Worm (Caenorhabditis elegans) whole organism, L2 larva: ENCODE measurements around the gene ima-1.

Experiments
- C34F6.9 ChIP-seq: fragments of 150-350 bp; optimal IDR thresholded peaks from 2 replicates; lab custom pipeline; 2014; ENCODE audit warnings: missing biosample characterization, missing genetic modification characterization
- F13H6.1 ChIP-seq: sonication (generic microtip); optimal IDR thresholded peaks from 2 replicates; lab custom pipeline; 2016; ENCODE audit warnings: missing genetic modification characterization, missing compliant biosample characterization
- R02D3.7 ChIP-seq: fragments of 150-350 bp; optimal IDR thresholded peaks from 2 replicates; lab custom pipeline; 2014; ENCODE audit warnings: missing biosample characterization, missing genetic modification characterization
- Y55F3AM.14 ChIP-seq: fragments of 200-800 bp; sonication (Bioruptor generic); optimal IDR thresholded peaks from 2 replicates; lab custom pipeline; 2018; ENCODE audit warnings: mild to moderate bottlenecking, missing genetic modification characterization, missing compliant biosample characterization
- ZK546.5 ChIP-seq: sonication (generic microtip); optimal IDR thresholded peaks from 2 replicates; lab custom pipeline; 2017; ENCODE audit warnings: missing biosample characterization, missing genetic modification characterization
- aly-2 ChIP-seq: fragments of 150-350 bp; optimal IDR thresholded peaks from 2 replicates; lab custom pipeline; 2014; ENCODE audit warnings: missing biosample characterization, missing genetic modification characterization
- ama-1 ChIP-seq: fragments of 150-350 bp; optimal IDR thresholded peaks from 2 replicates; lab custom pipeline; 2018; ENCODE audit warnings: inconsistent platforms
- blmp-1 ChIP-seq: sonication (generic microtip); optimal IDR thresholded peaks from 2 replicates; lab custom pipeline; 2017; ENCODE audit warnings: missing genetic modification characterization, mild to moderate bottlenecking, missing compliant biosample characterization, antibody characterized with exemption, moderate library complexity; ENCODE audit not compliant: insufficient read depth
- ceh-16 ChIP-seq: fragments of 150-350 bp; optimal IDR thresholded peaks from 2 replicates; lab custom pipeline; 2014; ENCODE audit warnings: missing biosample characterization, missing genetic modification characterization
- ceh-82 ChIP-seq: fragments of 150-350 bp; optimal IDR thresholded peaks from 2 replicates; lab custom pipeline; 2014; ENCODE audit warnings: missing biosample characterization, missing genetic modification characterization
- crh-2 ChIP-seq: sonication (generic microtip); optimal IDR thresholded peaks from 2 replicates; lab custom pipeline; 2017; ENCODE audit warnings: missing biosample characterization, missing genetic modification characterization
- dmd-4 ChIP-seq: sonication (generic microtip); optimal IDR thresholded peaks from 2 replicates; lab custom pipeline; 2017; ENCODE audit warnings: missing biosample characterization, missing genetic modification characterization
- egl-27 ChIP-seq: sonication (generic microtip); optimal IDR thresholded peaks from 3 replicates; lab custom pipeline; 2017; ENCODE audit warnings: missing biosample characterization, missing genetic modification reagents, missing genetic modification characterization
- elt-1 ChIP-seq: fragments of 150-350 bp; optimal IDR thresholded peaks from 2 replicates; lab custom pipeline; 2014; ENCODE audit warnings: missing biosample characterization, missing genetic modification characterization
- elt-3 ChIP-seq: sonication (generic microtip); optimal IDR thresholded peaks from 2 replicates; lab custom pipeline; 2017; ENCODE audit warnings: missing biosample characterization, missing genetic modification characterization
- lin-11 ChIP-seq: fragments of 150-350 bp; sonication (generic microtip); optimal IDR thresholded peaks from 2 replicates; lab custom pipeline; 2014; ENCODE audit warnings: missing biosample characterization, missing genetic modification characterization, inconsistent platforms, mixed read lengths
- lin-13 ChIP-seq: fragments of 150-350 bp; optimal IDR thresholded peaks from 2 replicates; lab custom pipeline; 2014; ENCODE audit warnings: missing biosample characterization, missing genetic modification reagents, missing genetic modification characterization
- lin-39 ChIP-seq: fragments of 150-350 bp; optimal IDR thresholded peaks from 2 replicates; lab custom pipeline; 2014; ENCODE audit warnings: missing biosample characterization, missing genetic modification reagents, missing genetic modification characterization
- lsy-2 ChIP-seq, 2 experiments: fragments of 150-350 bp in 1 of 2; sonication (generic microtip) in 1 of 2; optimal IDR thresholded peaks; 2 replicates each; lab custom pipeline; 2014 to 2017; ENCODE audit warnings: missing biosample characterization in 2 of 2, missing genetic modification characterization in 2 of 2
- mab-5 ChIP-seq: fragments of 150-350 bp; optimal IDR thresholded peaks from 2 replicates; lab custom pipeline; 2014; ENCODE audit warnings: missing biosample characterization, missing genetic modification characterization
- mbf-1 ChIP-seq: sonication (generic microtip); optimal IDR thresholded peaks from 2 replicates; lab custom pipeline; 2017; ENCODE audit warnings: missing biosample characterization, missing genetic modification characterization
- mdl-1 ChIP-seq, 2 experiments: fragments of 150-350 bp in 1 of 2; sonication (generic microtip) in 1 of 2; optimal IDR thresholded peaks; 2 replicates each; lab custom pipeline; 2017; ENCODE audit warnings: missing biosample characterization in 2 of 2, missing genetic modification characterization in 2 of 2
- nhr-10 ChIP-seq: sonication (generic microtip); optimal IDR thresholded peaks from 2 replicates; lab custom pipeline; 2017; ENCODE audit warnings: missing biosample characterization, missing genetic modification characterization
- nhr-11 ChIP-seq: fragments of 150-350 bp; optimal IDR thresholded peaks from 2 replicates; lab custom pipeline; 2014; ENCODE audit warnings: missing biosample characterization, missing genetic modification characterization
- nhr-12 ChIP-seq: fragments of 150-350 bp; optimal IDR thresholded peaks from 2 replicates; lab custom pipeline; 2014; ENCODE audit warnings: missing biosample characterization, missing genetic modification characterization
- nhr-129 ChIP-seq: fragments of 150-350 bp; optimal IDR thresholded peaks from 2 replicates; lab custom pipeline; 2014; ENCODE audit warnings: missing biosample characterization, missing genetic modification characterization
- nhr-21 ChIP-seq: fragments of 150-350 bp; optimal IDR thresholded peaks from 2 replicates; lab custom pipeline; 2014; ENCODE audit warnings: missing biosample characterization, missing genetic modification characterization
- nhr-23 ChIP-seq: fragments of 150-350 bp; optimal IDR thresholded peaks from 2 replicates; lab custom pipeline; 2014; ENCODE audit warnings: missing biosample characterization, missing genetic modification reagents, missing genetic modification characterization
- nhr-25 ChIP-seq: fragments of 150-350 bp; sonication (generic microtip); optimal IDR thresholded peaks from 3 replicates; lab custom pipeline; 2014; ENCODE audit warnings: missing biosample characterization, missing genetic modification characterization
- nhr-6 ChIP-seq: fragments of 150-350 bp; optimal IDR thresholded peaks from 2 replicates; lab custom pipeline; 2014; ENCODE audit warnings: missing biosample characterization, missing genetic modification characterization
- nhr-77 ChIP-seq: fragments of 150-350 bp; optimal IDR thresholded peaks from 2 replicates; lab custom pipeline; 2014; ENCODE audit warnings: missing biosample characterization, missing genetic modification characterization
- peb-1 ChIP-seq: fragments of 150-350 bp; optimal IDR thresholded peaks from 2 replicates; lab custom pipeline; 2014; ENCODE audit warnings: missing biosample characterization, missing genetic modification characterization
- skn-1 ChIP-seq: sonication (generic microtip); optimal IDR thresholded peaks from 2 replicates; lab custom pipeline; 2017; ENCODE audit warnings: missing biosample characterization, missing genetic modification characterization
- sma-3 ChIP-seq: sonication (generic microtip); optimal IDR thresholded peaks from 2 replicates; lab custom pipeline; 2016; ENCODE audit warnings: missing genetic modification reagents, missing genetic modification characterization, missing compliant biosample characterization
- snpc-4 ChIP-seq: fragments of 150-350 bp; optimal IDR thresholded peaks from 2 replicates; lab custom pipeline; 2014; ENCODE audit warnings: missing biosample characterization, missing genetic modification characterization
- unc-39 ChIP-seq: fragments of 150-350 bp; optimal IDR thresholded peaks from 2 replicates; lab custom pipeline; 2014; ENCODE audit warnings: missing biosample characterization, missing genetic modification characterization
- unc-55 ChIP-seq: fragments of 150-350 bp; sonication (generic microtip); optimal IDR thresholded peaks from 3 replicates; lab custom pipeline; 2014; ENCODE audit warnings: missing biosample characterization, missing genetic modification reagents, missing genetic modification characterization
- ztf-1 ChIP-seq: fragments of 200-800 bp; sonication (Bioruptor generic); conservative IDR thresholded peaks from 2 replicates; pipeline ENCODE4 v1.3.6; 2022; ENCODE audit warnings: missing genetic modification characterization, missing compliant biosample characterization
- ztf-11 ChIP-seq: sonication (generic microtip); optimal IDR thresholded peaks from 2 replicates; lab custom pipeline; 2017; ENCODE audit warnings: missing biosample characterization, missing genetic modification characterization
- ztf-4 ChIP-seq: fragments of 150-350 bp; optimal IDR thresholded peaks from 2 replicates; lab custom pipeline; 2014; ENCODE audit warnings: missing biosample characterization, missing genetic modification characterization

ima-1 gene

DNA sequence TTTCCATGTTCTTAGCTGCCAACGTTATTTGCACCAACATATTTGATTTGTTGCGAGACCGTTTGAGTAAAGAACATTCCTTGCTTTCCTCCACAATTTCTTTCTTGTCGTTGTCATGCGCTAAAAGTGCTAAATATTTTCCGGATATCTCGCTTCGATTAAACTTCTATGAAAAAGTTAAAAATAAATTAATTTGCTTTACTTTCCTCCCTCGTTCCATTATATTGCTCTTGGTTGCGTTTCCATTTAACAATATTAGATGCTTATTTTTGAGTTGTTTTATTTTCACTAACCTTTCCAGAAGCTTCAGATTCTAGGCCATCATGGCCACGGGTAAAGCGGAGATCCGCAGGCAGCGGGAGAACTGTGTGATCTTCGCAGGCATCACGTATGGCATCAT is 2.1 kb downstream of the ima-1 start, which contains the start of gene pgap-1:
TSS of gene pgap-1 (plus strand) at position 301 of the 400 bp plus-strand sequence.
- TF ChIP-seq ztf-4: no peak
- no peak for TF ChIP-seq elt-3 (tag; lab: Kevin White, UChicago)
- no peak for TF ChIP-seq mbf-1
- TF ChIP-seq crh-2 (tag; lab: Kevin White, UChicago): no peak
- no peak for TF ChIP-seq egl-27
- no peak for TF ChIP-seq nhr-23 (tag; lab: Kevin White, UChicago)
- no peak for TF ChIP-seq nhr-21 (tag; lab: Kevin White, UChicago)
- no peak for TF ChIP-seq skn-1
- TF ChIP-seq R02D3.7 (tag; lab: Kevin White, UChicago): no peak
- no peak for TF ChIP-seq lsy-2 (tag; optimal IDR thresholded peaks at IDR 0.05; lab: Kevin White, UChicago)
- TF ChIP-seq ama-1: no peak
- TF ChIP-seq snpc-4 (tag; lab: Kevin White, UChicago): no peak
- TF ChIP-seq peb-1 (tag; lab: Kevin White, UChicago): no peak
- TF ChIP-seq aly-2 (tag; lab: Kevin White, UChicago): no peak
- no peak for TF ChIP-seq ztf-1 (GFP tag; lab: Robert Waterston, UW)
- TF ChIP-seq mdl-1 (tag; optimal IDR thresholded peaks at IDR 0.05; lab: Kevin White, UChicago): no peak
- no peak for TF ChIP-seq nhr-11 (tag; lab: Kevin White, UChicago)
- no peak for TF ChIP-seq nhr-129 (tag; lab: Kevin White, UChicago)

DNA sequence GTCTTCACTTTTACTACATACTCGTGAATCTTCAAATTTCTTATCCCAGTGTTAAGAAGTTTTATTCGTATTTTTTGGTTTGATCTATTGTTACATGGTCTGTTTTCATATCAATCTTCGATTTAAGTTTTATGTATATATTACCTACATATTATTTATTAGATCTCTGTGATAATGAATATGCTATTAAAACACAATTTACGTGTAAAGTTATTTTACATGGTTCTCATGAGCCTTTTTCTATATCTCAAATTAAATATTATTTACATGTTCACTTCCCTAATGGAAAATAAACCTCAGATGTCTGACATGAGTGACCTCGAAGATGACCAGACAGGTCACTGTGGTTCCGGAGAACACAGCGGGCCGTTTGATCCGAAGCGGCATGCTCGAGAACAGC is 5.1 kb downstream of the ima-1 start, which contains the start of gene mxl-1:
TSS of gene mxl-1 (plus strand) at position 301 of the 400 bp plus-strand sequence.
- TF ChIP-seq lin-13 (GFP tag; lab: Kevin White, UChicago) (no peak), F13H6.1 (tag; lab: Kevin White, UChicago) (no peak), skn-1 (no peak), nhr-12 (no peak), unc-39 (tag; lab: Kevin White, UChicago) (no peak), mab-5 (tag; lab: Kevin White, UChicago) (no peak), lin-11 (tag; lab: Kevin White, UChicago) (no peak), nhr-6 (tag; lab: Kevin White, UChicago) (no peak), ceh-16 (no peak)

DNA sequence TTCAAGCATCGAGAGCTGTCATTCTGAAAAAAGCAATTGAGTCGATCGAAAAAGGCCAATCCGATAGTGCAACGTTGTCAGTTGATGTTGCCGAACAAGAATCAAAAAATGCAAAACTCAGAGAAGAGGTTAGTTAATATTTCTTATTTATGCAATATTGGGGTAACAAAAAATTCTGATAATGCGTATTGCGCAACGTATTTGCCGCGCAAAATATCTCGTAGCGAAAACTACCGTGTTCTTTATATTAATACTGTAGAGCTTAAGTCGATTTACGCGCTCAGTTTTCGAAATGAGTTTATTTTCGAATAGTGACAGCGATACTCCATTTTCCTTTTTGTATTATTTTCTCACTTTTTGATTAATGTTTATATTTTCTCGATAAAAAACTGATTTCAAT is 5.6 kb downstream of the ima-1 start:
- TF ChIP-seq nhr-12: no peak
- no peak for TF ChIP-seq ztf-11
- TF ChIP-seq ztf-1 (GFP tag; lab: Robert Waterston, UW): no peak
- no peak for TF ChIP-seq dmd-4 (tag; lab: Kevin White, UChicago)
- no peak for TF ChIP-seq nhr-10 (tag; lab: Kevin White, UChicago)
- TF ChIP-seq crh-2 (tag; lab: Kevin White, UChicago): no peak

DNA sequence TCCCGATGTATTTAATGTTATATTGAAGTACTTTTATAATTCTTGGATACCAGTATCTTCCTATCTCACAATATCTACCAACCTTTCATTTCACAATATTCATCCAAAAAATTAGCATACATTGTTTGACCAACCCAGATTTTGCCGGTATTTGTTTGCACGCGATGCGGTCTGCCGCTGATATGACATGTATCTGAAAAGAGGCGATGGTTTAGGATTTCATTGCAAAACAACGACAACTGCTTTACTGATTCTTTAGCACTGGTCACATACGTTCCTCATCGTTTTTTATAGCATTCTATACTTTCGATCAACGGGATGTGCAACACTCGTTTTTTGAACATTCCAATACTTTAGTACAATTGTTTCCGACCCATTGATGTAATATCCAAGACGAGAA is 8.4 kb downstream of the ima-1 start, which contains the start of gene mam-4:
TSS of gene mam-4 (plus strand) at position 301 of the 400 bp plus-strand sequence.
- TF ChIP-seq C34F6.9 (tag; lab: Kevin White, UChicago) (no peak), crh-2 (tag; lab: Kevin White, UChicago) (no peak), nhr-77 (tag; lab: Kevin White, UChicago) (no peak), ZK546.5 (tag; lab: Kevin White, UChicago) (no peak), snpc-4 (tag; lab: Kevin White, UChicago) (no peak), nhr-12 (no peak), blmp-1 (tag; lab: Kevin White, UChicago) (no peak), ztf-4 (no peak), unc-39 (tag; lab: Kevin White, UChicago) (no peak), ceh-16 (no peak), peb-1 (tag; lab: Kevin White, UChicago) (no peak), mab-5 (tag; lab: Kevin White, UChicago) (no peak), nhr-25 (tag; lab: Kevin White, UChicago) (no peak), dmd-4 (tag; lab: Kevin White, UChicago) (no peak), sma-3 (no peak)

DNA sequence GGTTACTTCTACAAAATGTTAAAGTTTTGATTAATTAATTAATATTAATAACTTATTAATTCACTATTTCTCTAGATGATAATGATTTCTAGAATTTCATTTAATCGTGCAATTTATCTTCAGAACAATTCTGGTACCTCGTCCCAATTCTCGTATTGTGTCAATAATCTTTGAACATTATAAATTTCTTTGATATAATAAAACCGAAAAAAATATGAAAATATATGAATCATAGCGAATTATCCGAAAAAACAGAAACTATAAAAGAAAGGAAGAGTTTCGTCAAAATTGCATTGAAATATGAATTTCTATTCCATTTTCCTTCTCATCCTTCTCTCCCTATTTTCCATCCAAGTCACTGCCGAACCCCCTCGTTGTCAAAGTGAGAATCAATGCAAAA is 11.3 kb downstream of the ima-1 start, which contains the start of gene T19B10.12:
TSS of gene T19B10.12 (plus strand) at position 301 of the 400 bp plus-strand sequence.
- TF ChIP-seq nhr-6 (tag; lab: Kevin White, UChicago) (no peak), lsy-2 (tag; optimal IDR thresholded peaks at IDR 0.05; lab: Kevin White, UChicago) (no peak), crh-2 (tag; lab: Kevin White, UChicago) (no peak), ama-1 (no peak), nhr-129 (tag; lab: Kevin White, UChicago) (no peak), dmd-4 (tag; lab: Kevin White, UChicago) (no peak), nhr-77 (tag; lab: Kevin White, UChicago) (no peak), lin-11 (tag; lab: Kevin White, UChicago) (no peak), unc-55 (GFP tag; lab: Kevin White, UChicago) (no peak), nhr-21 (tag; lab: Kevin White, UChicago) (no peak), elt-1 (tag; lab: Kevin White, UChicago) (no peak), lin-39 (no peak), Y55F3AM.14 (GFP tag; lab: Kevin White, UChicago) (no peak), ceh-82 (tag; lab: Kevin White, UChicago) (no peak), nhr-11 (tag; lab: Kevin White, UChicago) (no peak)
